Fruit fly (Drosophila melanogaster) whole organism, embryonic: ENCODE results near the gene Tbca.
A peak's percentile ranks its signal among the peaks of the same experiment; 100 is the strongest.

Source experiments
- Bteb2 ChIP-seq: fragments of 200-800 bp; sonication (Bioruptor generic); optimal IDR thresholded peaks from 2 replicates; lab custom pipeline; 2016; ENCODE audit warnings: missing biosample characterization, missing genetic modification characterization
- CG11456 ChIP-seq: fragments of 200-800 bp; sonication (Bioruptor generic); IDR thresholded peaks from 3 replicates; pipeline ENCODE4 v1.3.6; 2022; ENCODE audit warnings: missing biosample characterization, missing genetic modification characterization
- CG17361 ChIP-seq: fragments of 200-800 bp; sonication (Bioruptor generic); IDR thresholded peaks from 3 replicates; pipeline ENCODE4 v1.3.6; 2022; ENCODE audit warnings: missing biosample characterization, missing genetic modification characterization
- CG2129 ChIP-seq: fragments of 200-800 bp; sonication (Bioruptor generic); IDR thresholded peaks from 2 replicates; pipeline ENCODE4 v1.3.6; 2022; ENCODE audit warnings: missing biosample characterization, missing genetic modification characterization; ENCODE audit not compliant: partially characterized antibody
- CG2712 ChIP-seq: fragments of 200-800 bp; optimal IDR thresholded peaks from 3 replicates; lab custom pipeline; 2019; ENCODE audit warnings: missing biosample characterization, mild to moderate bottlenecking, missing genetic modification characterization, moderate library complexity
- CG2889 ChIP-seq: fragments of 200-800 bp; sonication (Bioruptor generic); IDR thresholded peaks from 3 replicates; pipeline ENCODE4 v1.3.6; 2022; ENCODE audit warnings: missing biosample characterization, missing genetic modification characterization
- CG31365 ChIP-seq: fragments of 200-800 bp; sonication (Bioruptor generic); optimal IDR thresholded peaks from 2 replicates; lab custom pipeline; 2018; ENCODE audit warnings: missing biosample characterization, mild to moderate bottlenecking, missing genetic modification characterization
- CG32772 ChIP-seq: fragments of 200-800 bp; sonication (Bioruptor generic); IDR thresholded peaks from 2 replicates; pipeline ENCODE4 v1.3.6; 2022; ENCODE audit warnings: missing biosample characterization, missing genetic modification characterization
- CG4424 ChIP-seq: fragments of 200-800 bp; sonication (Bioruptor generic); optimal IDR thresholded peaks from 3 replicates; lab custom pipeline; 2016; ENCODE audit warnings: missing biosample characterization, missing genetic modification characterization
- CG4730 ChIP-seq: fragments of 200-800 bp; sonication (Bioruptor generic); IDR thresholded peaks from 2 replicates; pipeline ENCODE4 v1.3.6; 2022; ENCODE audit warnings: missing biosample characterization, missing genetic modification characterization
- CG4854 ChIP-seq: fragments of 200-800 bp; sonication (Bioruptor generic); optimal IDR thresholded peaks from 2 replicates; lab custom pipeline; 2016; ENCODE audit warnings: missing biosample characterization, missing genetic modification characterization, inconsistent platforms
- CG6813 ChIP-seq: fragments of 200-800 bp; sonication (Bioruptor generic); optimal IDR thresholded peaks from 2 replicates; lab custom pipeline; 2017; ENCODE audit warnings: missing biosample characterization, missing genetic modification characterization, mild to moderate bottlenecking, moderate library complexity, missing genetic modification reagents
- CG7372 ChIP-seq: fragments of 200-800 bp; sonication (Bioruptor generic); IDR thresholded peaks from 2 replicates; pipeline ENCODE4 v1.3.6; 2022; ENCODE audit warnings: missing biosample characterization, missing genetic modification characterization
- CG7839 ChIP-seq: fragments of 200-800 bp; sonication (Bioruptor generic); optimal IDR thresholded peaks from 3 replicates; lab custom pipeline; 2018; ENCODE audit warnings: missing biosample characterization, mild to moderate bottlenecking, missing genetic modification characterization, moderate library complexity
- CG9215 ChIP-seq: fragments of 200-800 bp; sonication (Bioruptor generic); IDR thresholded peaks from 2 replicates; pipeline ENCODE4 v1.3.6; 2022; ENCODE audit warnings: missing biosample characterization, missing genetic modification characterization
- CG9876 ChIP-seq: fragments of 200-800 bp; sonication (Bioruptor generic); optimal IDR thresholded peaks from 2 replicates; lab custom pipeline; 2016; ENCODE audit warnings: missing biosample characterization, missing genetic modification characterization
- D ChIP-seq, 2 experiments: fragments of 200-800 bp in 1 of 2; fragments of >200 bp in 1 of 2; sonication (Bioruptor generic) in 1 of 2; optimal IDR thresholded peaks; 2 replicates in 1 of 2; 3 replicates in 1 of 2; lab custom pipeline; 2017; ENCODE audit warnings: mild to moderate bottlenecking in 1 of 2, missing biosample characterization in 1 of 2, missing genetic modification characterization in 1 of 2, missing genetic modification reagents in 1 of 2
- D19A ChIP-seq: fragments of 200-800 bp; optimal IDR thresholded peaks from 3 replicates; lab custom pipeline; 2019; ENCODE audit warnings: missing biosample characterization, mild to moderate bottlenecking, missing genetic modification characterization, moderate library complexity
- Doc3 ChIP-seq: fragments of 200-800 bp; sonication (Bioruptor generic); IDR thresholded peaks from 3 replicates; pipeline ENCODE4 v1.3.6; 2022; ENCODE audit warnings: missing biosample characterization, missing genetic modification characterization; ENCODE audit not compliant: partially characterized antibody
- Drgx ChIP-seq: fragments of 200-800 bp; sonication (Bioruptor generic); IDR thresholded peaks from 2 replicates; pipeline ENCODE4 v1.3.6; 2022; ENCODE audit warnings: missing biosample characterization, missing genetic modification characterization
- ERR ChIP-seq: fragments of 200-800 bp; sonication (Bioruptor generic); optimal IDR thresholded peaks from 2 replicates; lab custom pipeline; 2016; ENCODE audit warnings: missing biosample characterization, missing genetic modification characterization
- Eip74EF ChIP-seq, 2 experiments: fragments of 200-800 bp in 1 of 2; fragments of >200 bp in 1 of 2; sonication (Bioruptor generic) in 1 of 2; optimal IDR thresholded peaks; 2 replicates each; lab custom pipeline; 2017 to 2019; ENCODE audit warnings: missing biosample characterization in 2 of 2, missing genetic modification characterization in 2 of 2, mild to moderate bottlenecking in 1 of 2, moderate library complexity in 1 of 2
- Ets65A ChIP-seq: fragments of 200-800 bp; sonication (Bioruptor generic); peaks from one replicate; lab custom pipeline; 2016; ENCODE audit warnings: missing biosample characterization, missing genetic modification characterization
- HHEX ChIP-seq: fragments of 200-800 bp; sonication (Bioruptor generic); optimal IDR thresholded peaks from 3 replicates; lab custom pipeline; 2017; ENCODE audit warnings: missing biosample characterization, mild to moderate bottlenecking, missing genetic modification characterization, missing genetic modification reagents
- Xrp1 ChIP-seq: fragments of 200-800 bp; sonication (Bioruptor generic); IDR thresholded peaks from 2 replicates; pipeline ENCODE4 v1.3.6; 2022; ENCODE audit warnings: missing biosample characterization, missing genetic modification characterization
- al ChIP-seq: fragments of 200-800 bp; sonication (Bioruptor generic); IDR thresholded peaks from 2 replicates; pipeline ENCODE4 v1.3.6; 2022; ENCODE audit warnings: missing biosample characterization, missing genetic modification characterization
- ato ChIP-seq: fragments of 200-800 bp; sonication (Bioruptor generic); IDR thresholded peaks from 2 replicates; pipeline ENCODE4 v1.3.6; 2022; ENCODE audit warnings: missing biosample characterization, missing genetic modification characterization; ENCODE audit not compliant: partially characterized antibody
- bbx ChIP-seq: fragments of 200-800 bp; sonication (Bioruptor generic); IDR thresholded peaks from 2 replicates; pipeline ENCODE4 v1.3.6; 2022; ENCODE audit warnings: missing biosample characterization, missing genetic modification characterization; ENCODE audit not compliant: partially characterized antibody
- bsh ChIP-seq, 2 experiments: fragments of 200-800 bp; sonication (Bioruptor generic); optimal IDR thresholded peaks; 2 replicates each; lab custom pipeline; 2017 to 2018; ENCODE audit warnings: mild to moderate bottlenecking in 2 of 2, missing biosample characterization in 2 of 2, missing genetic modification characterization in 2 of 2, moderate library complexity in 1 of 2
- chif ChIP-seq, 2 experiments: fragments of 200-800 bp; sonication (Bioruptor generic); optimal IDR thresholded peaks; 3 replicates each; lab custom pipeline; 2016; ENCODE audit warnings: missing biosample characterization in 2 of 2, missing genetic modification characterization in 2 of 2
- crc ChIP-seq: fragments of 200-800 bp; sonication (Bioruptor generic); optimal IDR thresholded peaks from 2 replicates; lab custom pipeline; 2016; ENCODE audit warnings: missing biosample characterization, missing genetic modification characterization
- crp ChIP-seq, 2 experiments: fragments of 200-800 bp; sonication (Bioruptor generic); optimal IDR thresholded peaks; 2 replicates in 1 of 2; 3 replicates in 1 of 2; lab custom pipeline; 2017; ENCODE audit warnings: missing biosample characterization in 2 of 2, missing genetic modification characterization in 2 of 2, mild to moderate bottlenecking in 1 of 2, moderate library complexity in 1 of 2
- ham ChIP-seq: fragments of 200-800 bp; sonication (Bioruptor generic); IDR thresholded peaks from 2 replicates; pipeline ENCODE4 v1.3.6; 2022; ENCODE audit warnings: missing biosample characterization, missing genetic modification characterization
- insv ChIP-seq, 2 experiments: fragments of 200-800 bp; sonication (Bioruptor generic); optimal IDR thresholded peaks; 3 replicates each; lab custom pipeline; 2016 to 2018; ENCODE audit warnings: missing biosample characterization in 2 of 2, missing genetic modification characterization in 2 of 2
- jigr1 ChIP-seq: fragments of 200-800 bp; sonication (Bioruptor generic); IDR thresholded peaks from 3 replicates; pipeline ENCODE4 v1.3.6; 2022; ENCODE audit warnings: missing biosample characterization, missing genetic modification characterization
- kay ChIP-seq: fragments of 200-800 bp; sonication (Bioruptor generic); optimal IDR thresholded peaks from 2 replicates; lab custom pipeline; 2016; ENCODE audit warnings: missing biosample characterization, missing genetic modification characterization
- lola ChIP-seq, 3 experiments: fragments of >200 bp in 2 of 3; fragments of 200-800 bp in 1 of 3; sonication (Bioruptor generic) in 1 of 3; optimal IDR thresholded peaks; 2 replicates each; lab custom pipeline; 2017 to 2019; ENCODE audit warnings: missing biosample characterization in 3 of 3, missing genetic modification characterization in 3 of 3, mild to moderate bottlenecking in 1 of 3, moderate library complexity in 1 of 3
- lov ChIP-seq, 2 experiments: fragments of 200-800 bp in 1 of 2; fragments of >200 bp in 1 of 2; sonication (Bioruptor generic) in 1 of 2; IDR thresholded peaks in 1 of 2; optimal IDR thresholded peaks in 1 of 2; 2 replicates in 1 of 2; 3 replicates in 1 of 2; pipeline versions ENCODE4 v1.3.6 to Lab custom; 2017 to 2022; ENCODE audit warnings: missing biosample characterization in 1 of 2, missing genetic modification characterization in 1 of 2
- oc ChIP-seq: fragments of 200-800 bp; sonication (Bioruptor generic); optimal IDR thresholded peaks from 2 replicates; lab custom pipeline; 2018; ENCODE audit warnings: missing biosample characterization, mild to moderate bottlenecking, missing genetic modification characterization, moderate library complexity
- onecut ChIP-seq: fragments of 200-800 bp; sonication (Bioruptor generic); IDR thresholded peaks from 2 replicates; pipeline ENCODE4 v1.3.6; 2022; ENCODE audit warnings: missing biosample characterization, missing genetic modification characterization
- pfk ChIP-seq: fragments of 200-800 bp; sonication (Bioruptor generic); optimal IDR thresholded peaks from 2 replicates; lab custom pipeline; 2018; ENCODE audit warnings: missing biosample characterization, mild to moderate bottlenecking, missing genetic modification characterization, moderate library complexity
- sim ChIP-seq: fragments of 200-800 bp; sonication (Bioruptor generic); IDR thresholded peaks from 2 replicates; pipeline ENCODE4 v1.3.6; 2022; ENCODE audit warnings: missing biosample characterization, missing genetic modification characterization
- slbo ChIP-seq: fragments of 200-800 bp; sonication (Bioruptor generic); IDR thresholded peaks from 2 replicates; pipeline ENCODE4 v1.3.6; 2022; ENCODE audit warnings: missing biosample characterization, missing genetic modification characterization
- sr ChIP-seq: fragments of 200-800 bp; sonication (Bioruptor generic); IDR thresholded peaks from 3 replicates; pipeline ENCODE4 v1.3.6; 2022; ENCODE audit warnings: missing biosample characterization, missing genetic modification characterization
- tap ChIP-seq: fragments of 200-800 bp; optimal IDR thresholded peaks from 3 replicates; lab custom pipeline; 2019; ENCODE audit warnings: missing biosample characterization, mild to moderate bottlenecking, missing genetic modification characterization, moderate library complexity
- trem ChIP-seq: fragments of 200-800 bp; optimal IDR thresholded peaks from 3 replicates; lab custom pipeline; 2019; ENCODE audit warnings: missing biosample characterization, mild to moderate bottlenecking, missing genetic modification characterization, moderate library complexity
- usp ChIP-seq: fragments of >200 bp; optimal IDR thresholded peaks from 2 replicates; lab custom pipeline; 2017; ENCODE audit warnings: missing biosample characterization, missing genetic modification characterization
- vnd ChIP-seq: fragments of 200-800 bp; sonication (Bioruptor generic); IDR thresholded peaks from 3 replicates; pipeline ENCODE4 v1.3.6; 2022; ENCODE audit warnings: missing biosample characterization, missing genetic modification characterization; ENCODE audit not compliant: partially characterized antibody

The Tbca gene

dm6 chr3R:31706142-31706894 is 37.0 kb upstream of the Tbca start (continued):
- no peak for TF ChIP-seq D19A (tag; lab: Kevin White, UChicago)
- no peak for TF ChIP-seq CG9876 (GFP tag; lab: Kevin White, UChicago)
- no peak for TF ChIP-seq oc (tag; lab: Kevin White, UChicago)
- no peak for TF ChIP-seq CG7372 (GFP tag; lab: Robert Waterston, UW)
- 0 out of 2 replicates have a peak, but pooled peaks have one; percentile 35 for TF ChIP-seq sim (GFP tag; lab: Robert Waterston, UW)
- no peak for TF ChIP-seq tap (tag; lab: Kevin White, UChicago)
- TF ChIP-seq al (GFP tag; lab: Robert Waterston, UW): no peak
- peak; percentile 16 to 23 for TF ChIP-seq chif (GFP tag; optimal IDR thresholded peaks at IDR 0.05; lab: Kevin White, UChicago)
- TF ChIP-seq pfk (GFP tag; lab: Kevin White, UChicago): peak; percentile 3
- TF ChIP-seq trem (tag; lab: Kevin White, UChicago): peak; percentile 35
- no peak for TF ChIP-seq CG6813 (GFP tag; lab: Kevin White, UChicago)
- no peak for TF ChIP-seq usp (GFP tag; lab: Kevin White, UChicago)
- 0 out of 2 replicates have a peak, but pooled peaks have one; percentile 11 for TF ChIP-seq CG32772 (GFP tag; lab: Robert Waterston, UW)
- TF ChIP-seq CG2889: no peak
- TF ChIP-seq CG4730 (GFP tag; lab: Robert Waterston, UW): no peak
- no peak for TF ChIP-seq CG2129 (GFP tag; lab: Robert Waterston, UW)
- no peak for TF ChIP-seq bbx
- TF ChIP-seq Eip74EF (GFP tag; optimal IDR thresholded peaks at IDR 0.05; lab: Kevin White, UChicago): no peak
- TF ChIP-seq HHEX (GFP tag; lab: Kevin White, UChicago): no peak
- TF ChIP-seq CG9215: 0 out of 2 replicates have a peak, but pooled peaks have one; percentile 18
- no peak for TF ChIP-seq kay (GFP tag; lab: Kevin White, UChicago)
- TF ChIP-seq vnd (GFP tag; lab: Robert Waterston, UW): no peak
- no peak for TF ChIP-seq onecut (GFP tag; lab: Robert Waterston, UW)
- no peak for TF ChIP-seq CG7839 (tag; lab: Kevin White, UChicago)
- no peak for TF ChIP-seq sr (GFP tag; lab: Robert Waterston, UW)
- TF ChIP-seq ham: no peak
- peak; percentile 41; the same call in 1 of the 3 replicates for TF ChIP-seq CG17361 (GFP tag; lab: Robert Waterston, UW)
- TF ChIP-seq slbo (GFP tag; lab: Robert Waterston, UW): no peak
- no peak for TF ChIP-seq Doc3 (GFP tag; lab: Robert Waterston, UW)
- TF ChIP-seq CG4854: no peak
- peak in 1 of 3 experiments; percentile 17 for TF ChIP-seq lola (GFP tag; optimal IDR thresholded peaks at IDR 0.05; lab: Kevin White, UChicago)
- peak; percentile 82 for TF ChIP-seq Xrp1
- TF ChIP-seq ato (GFP tag; lab: Robert Waterston, UW): no peak
- TF ChIP-seq Ets65A (GFP tag; lab: Kevin White, UChicago): no peak
- no peak for TF ChIP-seq lov (optimal IDR thresholded peaks at IDR 0.05; lab: Kevin White, UChicago)
- TF ChIP-seq lov (GFP tag; IDR thresholded peaks at IDR 0.05; lab: Robert Waterston, UW): peak; percentile 80
- peak; percentile 68 for TF ChIP-seq Drgx (GFP tag; lab: Robert Waterston, UW)
- no peak for TF ChIP-seq crp (GFP tag; optimal IDR thresholded peaks at IDR 0.05; lab: Kevin White, UChicago)
- TF ChIP-seq CG2712 (tag; lab: Kevin White, UChicago): peak; percentile 78
- TF ChIP-seq CG11456 (GFP tag; lab: Robert Waterston, UW): no peak
- no peak for TF ChIP-seq jigr1 (GFP tag; lab: Robert Waterston, UW)
- no peak for TF ChIP-seq CG31365 (tag; lab: Kevin White, UChicago)
- peak; percentile 19 for TF ChIP-seq CG4424 (GFP tag; lab: Kevin White, UChicago)
- no peak for TF ChIP-seq ERR (GFP tag; lab: Kevin White, UChicago)
- TF ChIP-seq insv (GFP tag; optimal IDR thresholded peaks at IDR 0.05; lab: Kevin White, UChicago): no peak
- no peak for TF ChIP-seq D (optimal IDR thresholded peaks at IDR 0.05; lab: Kevin White, UChicago)
- peak; percentile 43 for TF ChIP-seq D (GFP tag; optimal IDR thresholded peaks at IDR 0.05; lab: Kevin White, UChicago)
- TF ChIP-seq bsh (GFP tag; optimal IDR thresholded peaks at IDR 0.05; lab: Kevin White, UChicago): peak; percentile 3 to 77
- no peak for TF ChIP-seq crc
- no peak for TF ChIP-seq Bteb2
